Worm (Caenorhabditis elegans) whole organism, mixed stage, embryonic: ENCODE data around the gene rfth-1.

Source experiments
- M03D4.4 ChIP-seq: sonication (generic microtip); optimal IDR thresholded peaks from 2 replicates; lab custom pipeline; 2017; ENCODE audit warnings: mild to moderate bottlenecking, missing genetic modification characterization, missing compliant biosample characterization
- bed-3 ChIP-seq: fragments of 200-800 bp; sonication (Bioruptor generic); optimal IDR thresholded peaks from 3 replicates; lab custom pipeline; 2018; ENCODE audit warnings: mild to moderate bottlenecking, missing genetic modification characterization, moderate library complexity, missing compliant biosample characterization
- blmp-1 ChIP-seq: fragments of 150-350 bp; optimal IDR thresholded peaks from 2 replicates; lab custom pipeline; 2014; ENCODE audit warnings: missing biosample characterization, missing genetic modification characterization
- ceh-43 ChIP-seq: fragments of 200-800 bp; sonication (Bioruptor generic); optimal IDR thresholded peaks from 2 replicates; lab custom pipeline; 2018; ENCODE audit warnings: mild to moderate bottlenecking, missing genetic modification characterization, moderate library complexity, missing compliant biosample characterization
- ceh-83 ChIP-seq: fragments of 200-800 bp; sonication (Bioruptor generic); optimal IDR thresholded peaks from 2 replicates; lab custom pipeline; 2018; ENCODE audit warnings: mild to moderate bottlenecking, missing genetic modification characterization, missing compliant biosample characterization
- ces-1 ChIP-seq: fragments of 150-350 bp; optimal IDR thresholded peaks from 2 replicates; lab custom pipeline; 2014; ENCODE audit warnings: missing biosample characterization, missing genetic modification reagents, missing genetic modification characterization
- elt-3 ChIP-seq: fragments of 150-350 bp; optimal IDR thresholded peaks from 2 replicates; lab custom pipeline; 2014; ENCODE audit warnings: missing biosample characterization, missing genetic modification characterization
- flh-1 ChIP-seq: fragments of 200-800 bp; sonication (Bioruptor generic); optimal IDR thresholded peaks from 2 replicates; lab custom pipeline; 2018; ENCODE audit warnings: mild to moderate bottlenecking, missing genetic modification characterization, moderate library complexity, missing compliant biosample characterization
- ham-2 ChIP-seq: fragments of 200-800 bp; sonication (Bioruptor generic); optimal IDR thresholded peaks from 2 replicates; lab custom pipeline; 2018; ENCODE audit warnings: mild to moderate bottlenecking, missing genetic modification characterization, missing compliant biosample characterization
- hlh-1 ChIP-seq: fragments of 150-350 bp; optimal IDR thresholded peaks from 2 replicates; lab custom pipeline; 2014; ENCODE audit warnings: missing biosample characterization, missing genetic modification reagents, missing genetic modification characterization
- lin-13 ChIP-seq: fragments of 150-350 bp; optimal IDR thresholded peaks from 2 replicates; lab custom pipeline; 2014; ENCODE audit warnings: missing biosample characterization, missing genetic modification characterization
- lin-32 ChIP-seq: fragments of 200-800 bp; sonication (Bioruptor generic); optimal IDR thresholded peaks from 2 replicates; lab custom pipeline; 2018; ENCODE audit warnings: mild to moderate bottlenecking, missing genetic modification characterization, missing compliant biosample characterization
- lsy-2 ChIP-seq: fragments of 150-350 bp; optimal IDR thresholded peaks from 2 replicates; lab custom pipeline; 2014; ENCODE audit warnings: missing biosample characterization, missing genetic modification characterization
- mab-5 ChIP-seq: fragments of 150-350 bp; optimal IDR thresholded peaks from 2 replicates; lab custom pipeline; 2014; ENCODE audit warnings: missing biosample characterization, missing genetic modification characterization
- mep-1 ChIP-seq: fragments of 150-350 bp; optimal IDR thresholded peaks from 2 replicates; lab custom pipeline; 2017; ENCODE audit warnings: missing biosample characterization, missing genetic modification reagents, missing genetic modification characterization, inconsistent platforms
- mls-2 ChIP-seq: sonication (generic microtip); optimal IDR thresholded peaks from 2 replicates; lab custom pipeline; 2016; ENCODE audit warnings: mild to moderate bottlenecking, missing genetic modification characterization, moderate library complexity, missing compliant biosample characterization
- nhr-12 ChIP-seq: fragments of 150-350 bp; optimal IDR thresholded peaks from 2 replicates; lab custom pipeline; 2014; ENCODE audit warnings: missing biosample characterization, missing genetic modification characterization
- nhr-2 ChIP-seq: fragments of 150-350 bp; optimal IDR thresholded peaks from 2 replicates; lab custom pipeline; 2014; ENCODE audit warnings: missing biosample characterization, missing genetic modification characterization
- nhr-237 ChIP-seq: fragments of 150-350 bp; optimal IDR thresholded peaks from 2 replicates; lab custom pipeline; 2014; ENCODE audit warnings: missing biosample characterization, missing genetic modification characterization
- nhr-76 ChIP-seq: sonication (generic microtip); optimal IDR thresholded peaks from 2 replicates; lab custom pipeline; 2017; ENCODE audit warnings: missing biosample characterization, missing genetic modification characterization
- pha-4 ChIP-seq: fragments of 150-350 bp; optimal IDR thresholded peaks from 2 replicates; lab custom pipeline; 2018; ENCODE audit warnings: missing biosample characterization, missing genetic modification reagents, missing genetic modification characterization
- sem-2 ChIP-seq: fragments of 200-800 bp; sonication (Bioruptor generic); optimal IDR thresholded peaks from 2 replicates; lab custom pipeline; 2018; ENCODE audit warnings: mild to moderate bottlenecking, missing genetic modification characterization, missing compliant biosample characterization
- snpc-4 ChIP-seq: fragments of 150-350 bp; optimal IDR thresholded peaks from 2 replicates; lab custom pipeline; 2014; ENCODE audit warnings: missing biosample characterization, missing genetic modification characterization
- sptf-1 ChIP-seq: sonication (generic microtip); optimal IDR thresholded peaks from 2 replicates; lab custom pipeline; 2017; ENCODE audit warnings: mild to moderate bottlenecking, missing genetic modification characterization, moderate library complexity, missing compliant biosample characterization
- tbx-8 ChIP-seq: fragments of 200-800 bp; sonication (Bioruptor generic); optimal IDR thresholded peaks from 2 replicates; lab custom pipeline; 2018; ENCODE audit warnings: mild to moderate bottlenecking, missing genetic modification characterization, moderate library complexity, missing compliant biosample characterization
- unc-120 ChIP-seq: sonication (generic microtip); optimal IDR thresholded peaks from 2 replicates; lab custom pipeline; 2017; ENCODE audit warnings: missing genetic modification characterization, missing compliant biosample characterization; ENCODE audit not compliant: poor library complexity, severe bottlenecking
- unc-62 ChIP-seq: fragments of 150-350 bp; optimal IDR thresholded peaks from 2 replicates; lab custom pipeline; 2014; ENCODE audit warnings: missing biosample characterization, missing genetic modification reagents, missing genetic modification characterization
- zip-8 ChIP-seq: fragments of 150-350 bp; optimal IDR thresholded peaks from 2 replicates; lab custom pipeline; 2014; ENCODE audit warnings: missing biosample characterization, missing genetic modification characterization
- ztf-11 ChIP-seq: fragments of 150-350 bp; optimal IDR thresholded peaks from 2 replicates; lab custom pipeline; 2014; ENCODE audit warnings: missing biosample characterization, missing genetic modification characterization

rfth-1 gene

DNA sequence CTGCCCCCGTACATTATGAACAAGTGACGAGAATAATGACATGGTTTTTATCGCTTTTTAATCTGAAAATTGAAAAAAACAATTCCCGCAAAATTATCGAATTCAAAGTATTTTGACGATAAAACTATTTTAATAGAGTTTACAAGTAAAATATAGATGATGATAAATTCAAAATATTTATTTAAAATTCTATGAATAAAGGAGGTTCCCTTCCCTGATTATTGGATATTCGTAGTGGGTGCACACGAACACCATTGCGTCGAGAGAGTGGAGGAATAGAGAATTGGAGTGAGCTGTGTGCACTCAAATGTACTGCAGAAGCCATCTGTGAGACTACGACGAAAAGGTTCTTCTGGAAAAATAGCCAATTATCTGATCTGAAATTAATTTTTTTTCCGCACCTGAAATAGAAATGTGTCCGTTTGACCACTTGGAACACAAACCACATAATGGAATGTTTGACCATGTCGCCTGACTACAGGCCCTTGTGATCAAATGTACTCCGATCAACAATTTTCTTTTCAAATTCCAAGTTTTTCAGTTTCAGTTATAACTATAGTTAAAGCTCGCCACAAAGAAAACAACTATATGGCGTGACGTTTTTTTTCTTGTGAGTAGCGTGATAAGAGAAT is at the start of gene rfth-1, which contains the start of gene ZK180.8:
rfth-1 (minus strand) TSS at position 51 of the 632 bp plus-strand sequence.
ZK180.8 (minus strand) TSS at position 466 of the 632 bp plus-strand sequence.
- no peak for TF ChIP-seq hlh-1
- no peak for TF ChIP-seq flh-1 (GFP tag; lab: Kevin White, UChicago)
- TF ChIP-seq ztf-11 = no peak
- no peak for TF ChIP-seq bed-3 (GFP tag; lab: Kevin White, UChicago)
- no peak for TF ChIP-seq pha-4 (tag; lab: Kevin White, UChicago)
- no peak for TF ChIP-seq mab-5
- TF ChIP-seq unc-120 (tag; lab: Kevin White, UChicago) = no peak
- no peak for TF ChIP-seq nhr-76 (tag; lab: Kevin White, UChicago)
- no peak for TF ChIP-seq blmp-1 (tag; lab: Kevin White, UChicago)
- TF ChIP-seq ceh-43 (GFP tag; lab: Kevin White, UChicago) = no peak
- TF ChIP-seq elt-3 (tag; lab: Kevin White, UChicago) = no peak
- no peak for TF ChIP-seq ceh-83 (GFP tag; lab: Kevin White, UChicago)
- no peak for TF ChIP-seq lsy-2
- TF ChIP-seq mls-2 (tag; lab: Kevin White, UChicago) = no peak
- TF ChIP-seq ces-1 (GFP tag; lab: Kevin White, UChicago) = no peak
- no peak for TF ChIP-seq mep-1 (tag; lab: Kevin White, UChicago)

DNA sequence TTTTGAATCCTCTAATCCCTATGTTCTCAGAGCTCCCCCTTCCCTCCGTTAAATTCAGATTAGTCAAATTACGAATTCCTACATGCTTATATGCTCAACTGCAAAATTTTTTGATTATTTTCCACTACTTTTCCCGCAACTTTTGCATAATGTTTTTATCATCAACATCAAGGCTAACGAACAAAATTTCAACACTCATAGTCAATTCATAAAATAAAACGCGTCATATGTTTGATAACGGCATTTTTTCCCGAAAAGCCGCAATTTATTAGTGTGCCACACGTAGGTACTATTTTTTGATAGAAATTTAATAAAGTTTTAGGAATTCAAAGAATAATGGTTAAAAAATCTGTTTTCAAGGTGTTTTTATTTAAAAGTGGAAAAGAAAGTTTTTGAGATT is 48.1 kb upstream of the rfth-1 start:
- TF ChIP-seq lin-32 (GFP tag; lab: Kevin White, UChicago) (no peak), mab-5 (no peak), flh-1 (GFP tag; lab: Kevin White, UChicago) (no peak), elt-3 (tag; lab: Kevin White, UChicago) (no peak), sem-2 (no peak), ham-2 (GFP tag; lab: Kevin White, UChicago) (no peak), unc-62 (GFP tag; lab: Kevin White, UChicago) (no peak), sptf-1 (no peak), unc-120 (tag; lab: Kevin White, UChicago) (no peak), tbx-8 (no peak), lsy-2 (no peak), nhr-12 (tag; lab: Kevin White, UChicago) (no peak), snpc-4 (tag; lab: Kevin White, UChicago) (no peak), ceh-43 (GFP tag; lab: Kevin White, UChicago) (no peak), ztf-11 (no peak), nhr-237 (tag; lab: Kevin White, UChicago) (no peak), ces-1 (GFP tag; lab: Kevin White, UChicago) (no peak)

DNA sequence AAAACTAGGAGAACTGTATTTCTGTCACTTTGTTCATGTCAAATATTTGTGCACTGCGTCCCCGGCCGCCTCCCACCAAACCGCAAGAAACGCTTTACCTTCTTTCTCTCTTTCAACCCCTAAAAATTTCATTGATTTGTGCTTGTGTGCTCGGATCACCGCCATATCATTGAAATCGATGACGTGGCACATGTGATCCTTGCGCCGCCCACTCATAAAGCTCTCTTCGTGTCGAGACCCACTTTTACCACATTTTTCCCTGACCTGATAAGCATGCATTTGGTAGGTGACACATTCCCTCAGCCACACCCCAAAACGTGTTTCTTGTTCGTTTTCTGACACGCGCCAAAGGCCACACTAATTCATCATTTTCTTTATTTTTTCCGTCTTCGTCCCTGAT is 46.6 kb upstream of the rfth-1 start:
- no peak for TF ChIP-seq blmp-1 (tag; lab: Kevin White, UChicago)
- no peak for TF ChIP-seq ceh-43 (GFP tag; lab: Kevin White, UChicago)
- no peak for TF ChIP-seq ztf-11
- TF ChIP-seq elt-3 (tag; lab: Kevin White, UChicago) = no peak
- TF ChIP-seq nhr-2 (tag; lab: Kevin White, UChicago) = no peak
- TF ChIP-seq nhr-76 (tag; lab: Kevin White, UChicago) = no peak
- no peak for TF ChIP-seq hlh-1
- TF ChIP-seq, all 35 proteins: peak for 0

DNA sequence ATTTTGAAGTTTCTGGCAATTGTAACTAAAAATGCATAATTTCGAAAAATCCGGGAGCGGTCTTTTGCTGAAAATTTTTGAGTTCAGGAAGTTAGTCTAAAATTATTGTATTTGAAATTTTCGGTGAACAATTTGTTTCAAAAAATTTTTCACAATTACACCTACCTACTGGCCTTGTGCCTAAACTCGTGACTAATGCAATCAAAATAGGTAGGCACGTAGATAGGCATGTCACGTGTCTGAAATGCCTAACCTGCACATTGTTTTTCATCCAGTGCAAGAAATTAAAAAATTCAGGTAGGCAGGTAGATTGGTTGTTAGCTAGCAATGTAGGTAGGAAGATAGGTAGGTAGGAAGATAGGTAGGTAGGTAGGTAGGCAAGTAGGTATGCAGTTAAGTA is 46.0 kb upstream of the rfth-1 start:
- TF ChIP-seq mls-2 (tag; lab: Kevin White, UChicago) = no peak
- TF ChIP-seq M03D4.4 (tag; lab: Kevin White, UChicago) = no peak
- no peak for TF ChIP-seq bed-3 (GFP tag; lab: Kevin White, UChicago)
- TF ChIP-seq lin-13 = no peak
- TF ChIP-seq zip-8 (tag; lab: Kevin White, UChicago) = no peak
- TF ChIP-seq elt-3 (tag; lab: Kevin White, UChicago) = no peak
- no peak for TF ChIP-seq ces-1 (GFP tag; lab: Kevin White, UChicago)
- no peak for TF ChIP-seq nhr-12 (tag; lab: Kevin White, UChicago)
- TF ChIP-seq lsy-2 = no peak
- TF ChIP-seq lin-32 (GFP tag; lab: Kevin White, UChicago) = no peak
- TF ChIP-seq unc-62 (GFP tag; lab: Kevin White, UChicago) = no peak
- TF ChIP-seq mab-5 = no peak

DNA sequence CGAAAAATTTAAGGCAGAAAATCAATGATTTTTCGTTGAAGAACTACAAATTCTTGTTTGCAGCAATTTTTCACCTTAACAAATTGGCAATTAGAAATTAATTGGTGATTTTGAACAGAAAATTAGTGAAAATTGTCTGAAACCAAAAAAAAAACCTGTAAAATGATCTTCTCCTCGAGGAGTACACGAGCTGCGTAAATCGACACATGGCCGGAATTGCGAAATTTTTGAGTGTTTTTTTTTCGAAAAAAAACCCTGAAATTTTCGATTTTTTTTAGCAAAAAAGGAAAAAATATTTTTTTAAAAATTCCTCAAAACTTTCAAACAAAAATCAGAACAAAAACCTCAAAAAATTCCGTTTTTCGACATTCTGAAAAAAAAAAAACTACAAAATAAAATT is 40.5 kb upstream of the rfth-1 start:
- TF ChIP-seq elt-3 (tag; lab: Kevin White, UChicago) (no peak), nhr-76 (tag; lab: Kevin White, UChicago) (no peak), unc-120 (tag; lab: Kevin White, UChicago) (no peak), blmp-1 (tag; lab: Kevin White, UChicago) (no peak), lsy-2 (no peak)
